Fruit fly (Drosophila melanogaster): ENCODE data around the gene Wdr82.

Wdr82 gene

DNA sequence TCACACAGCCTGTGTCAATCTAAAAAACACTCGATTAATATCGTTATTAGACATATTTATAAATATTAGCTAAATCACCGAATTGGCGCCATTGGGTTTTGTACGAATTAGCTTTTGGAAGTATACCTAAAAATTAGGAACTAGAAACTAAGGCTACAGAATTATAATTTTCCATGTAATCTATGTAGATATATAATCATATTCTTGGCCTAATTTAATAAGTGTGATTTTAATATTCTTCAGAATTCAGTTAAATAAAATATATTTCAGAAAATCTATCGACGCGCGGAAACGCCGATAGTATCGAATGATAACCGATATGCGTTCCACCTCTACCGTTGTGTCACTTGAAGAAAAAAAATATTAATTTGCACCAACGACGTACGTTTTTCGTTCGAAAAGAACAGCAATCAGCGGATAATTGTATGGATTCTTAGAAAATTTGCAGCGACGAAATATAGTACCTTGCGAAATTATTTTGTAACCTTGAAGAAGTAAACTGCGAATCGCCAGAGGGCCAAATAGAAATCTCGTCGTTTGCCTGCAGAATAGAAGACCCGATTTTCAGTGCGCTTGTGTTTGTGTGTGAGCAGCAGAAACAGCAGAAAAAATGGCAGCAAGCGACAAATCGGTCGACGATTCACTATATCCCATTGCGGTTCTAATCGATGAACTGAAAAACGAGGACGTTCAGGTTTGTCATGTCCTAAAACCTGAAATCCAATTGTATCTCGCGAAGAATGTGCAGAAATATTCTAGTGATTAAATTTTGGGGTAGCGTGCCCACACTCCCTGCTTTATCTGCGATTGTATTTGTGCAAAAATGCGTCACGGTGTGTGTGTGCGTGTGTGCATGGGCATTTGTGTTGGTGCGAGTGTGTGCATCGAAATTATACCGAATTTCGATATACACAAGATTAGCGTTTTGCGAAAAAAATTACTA lies 8.3 kb upstream of the Wdr82 start, which contains the start of gene Pp2A-29B (continued):
- peak; percentile 93; the same call in 3 of the 4 replicates for TF ChIP-seq chinmo (GFP tag; IDR thresholded peaks at IDR 0.05; ENCODE audit: partially characterized antibody)
- TF ChIP-seq Ptx1 (GFP tag; IDR thresholded peaks at IDR 0.05): no peak
- no peak for TF ChIP-seq CG13296 (GFP tag; optimal IDR thresholded peaks at IDR 0.05)
- no peak for TF ChIP-seq ken (GFP tag; IDR thresholded peaks at IDR 0.05)
- TF ChIP-seq CG12942 (GFP tag; optimal IDR thresholded peaks at IDR 0.05): no peak
- no peak for TF ChIP-seq CG1792 (GFP tag; optimal IDR thresholded peaks at IDR 0.05)
- no peak for TF ChIP-seq Mrtf (GFP tag; IDR thresholded peaks at IDR 0.05)
- TF ChIP-seq CG1647 (GFP tag; optimal IDR thresholded peaks at IDR 0.05): no peak
- TF ChIP-seq onecut (GFP tag; IDR thresholded peaks at IDR 0.05): no peak
- no peak for TF ChIP-seq Atf6 (GFP tag; IDR thresholded peaks at IDR 0.05)
- no peak for TF ChIP-seq Lpt (GFP tag; optimal IDR thresholded peaks at IDR 0.05)
- no peak; the same call in 2 of the 3 replicates for TF ChIP-seq CG34422 (GFP tag; IDR thresholded peaks at IDR 0.05)
- no peak for TF ChIP-seq CG12071 (GFP tag; optimal IDR thresholded peaks at IDR 0.05)
- peak; percentile 15 for TF ChIP-seq CG18476 (GFP tag; optimal IDR thresholded peaks at IDR 0.05)
- TF ChIP-seq HLHmδ (GFP tag; optimal IDR thresholded peaks at IDR 0.05): no peak
- TF ChIP-seq dm (GFP tag; optimal IDR thresholded peaks at IDR 0.05): no peak
- TF ChIP-seq Oli (tag; optimal IDR thresholded peaks at IDR 0.05): no peak
- no peak for TF ChIP-seq ranshi (GFP tag; IDR thresholded peaks at IDR 0.05)
- no peak for TF ChIP-seq Chrac-16 (GFP tag; optimal IDR thresholded peaks at IDR 0.05)
- TF ChIP-seq Atf3 (GFP tag; optimal IDR thresholded peaks at IDR 0.05): peak; percentile 0
- no peak for TF ChIP-seq CG8944 (GFP tag; optimal IDR thresholded peaks at IDR 0.05)
- no peak for TF ChIP-seq ap (GFP tag; IDR thresholded peaks at IDR 0.05)
- no peak for TF ChIP-seq CG11247 (GFP tag; IDR thresholded peaks at IDR 0.05)
- peak; percentile 15 for TF ChIP-seq lab (GFP tag; optimal IDR thresholded peaks at IDR 0.05)
- peak; percentile 93 for TF ChIP-seq sqz (GFP tag; optimal IDR thresholded peaks at IDR 0.05)
- TF ChIP-seq ato (GFP tag; IDR thresholded peaks at IDR 0.05; ENCODE audit: partially characterized antibody): peak; percentile 95
- TF ChIP-seq CTCF (GFP tag; optimal IDR thresholded peaks at IDR 0.05): peak; percentile 21
- no peak for TF ChIP-seq da (GFP tag; optimal IDR thresholded peaks at IDR 0.05)
- TF ChIP-seq klu (GFP tag; IDR thresholded peaks at IDR 0.05): peak; percentile 45; the same call in 1 of the 2 replicates
- no peak for TF ChIP-seq Lim3 (GFP tag; IDR thresholded peaks at IDR 0.05)
- no peak for TF ChIP-seq dysf (GFP tag; IDR thresholded peaks at IDR 0.05)
- peak; percentile 33; the same call in 1 of the 2 replicates for TF ChIP-seq CG32767 (GFP tag; IDR thresholded peaks at IDR 0.05)
- no peak for TF ChIP-seq CG7786 (GFP tag; optimal IDR thresholded peaks at IDR 0.05)
- TF ChIP-seq Fer3 (tag; optimal IDR thresholded peaks at IDR 0.05): no peak
- TF ChIP-seq CG13775 (GFP tag; optimal IDR thresholded peaks at IDR 0.05): peak; percentile 40
- TF ChIP-seq Sox100B (GFP tag; optimal IDR thresholded peaks at IDR 0.05): peak; percentile 21
- no peak for TF ChIP-seq cwo (GFP tag; optimal IDR thresholded peaks at IDR 0.05)
- peak; percentile 37 for TF ChIP-seq CG15479 (GFP tag; optimal IDR thresholded peaks at IDR 0.05)
- peak; percentile 57 for TF ChIP-seq Med (GFP tag)
- no peak for TF ChIP-seq grn (GFP tag; optimal IDR thresholded peaks at IDR 0.05)
- peak; percentile 42 for TF ChIP-seq CG8924 (tag; optimal IDR thresholded peaks at IDR 0.05)
- no peak for TF ChIP-seq CG6765 (GFP tag; optimal IDR thresholded peaks at IDR 0.05)
- TF ChIP-seq Elba2 (GFP tag; optimal IDR thresholded peaks at IDR 0.05): no peak
- TF ChIP-seq CG6654 (GFP tag; optimal IDR thresholded peaks at IDR 0.05): no peak
- no peak for TF ChIP-seq CG2889 (GFP tag; IDR thresholded peaks at IDR 0.05)
- TF ChIP-seq CG30020 (tag; optimal IDR thresholded peaks at IDR 0.05): peak; percentile 71
- TF ChIP-seq CG2678 (tag; optimal IDR thresholded peaks at IDR 0.05): peak; percentile 15
- TF ChIP-seq al (GFP tag; IDR thresholded peaks at IDR 0.05): no peak
- peak; percentile 29 for TF ChIP-seq zfh2 (GFP tag; optimal IDR thresholded peaks at IDR 0.05)
- TF ChIP-seq CG18764 (GFP tag; optimal IDR thresholded peaks at IDR 0.05): no peak

Measured in whole organism, embryonic.